Worm (Caenorhabditis elegans): ENCODE measurements around the gene lec-10.

lec-10 gene

ce11 chrV:6488849-6489248 is at the start of gene lec-10:
lec-10 (minus strand) TSS chrV:6489120.
- TF ChIP-seq hmg-1.1 (GFP tag; IDR thresholded peaks at IDR 0.05) (no peak), zip-11 (GFP tag; IDR thresholded peaks at IDR 0.05) (no peak), lim-7 (GFP tag; IDR thresholded peaks at IDR 0.05) (no peak), ces-1 (GFP tag; optimal IDR thresholded peaks at IDR 0.05) (no peak), lin-38 (GFP tag; IDR thresholded peaks at IDR 0.05) (no peak; the same call in 1 of the 2 replicates), nhr-111 (GFP tag; optimal IDR thresholded peaks at IDR 0.05) (no peak), php-3 (GFP tag; IDR thresholded peaks at IDR 0.05) (0 out of 2 replicates have a peak, but pooled peaks have one; percentile 11), zfp-2 (tag; optimal IDR thresholded peaks at IDR 0.05) (no peak), zip-2 (tag; optimal IDR thresholded peaks at IDR 0.05) (no peak), Y5F2A.4 (GFP tag; optimal IDR thresholded peaks at IDR 0.05) (no peak), lin-13 (GFP tag; optimal IDR thresholded peaks at IDR 0.05) (peak; percentile 6), F10B5.3 (tag; optimal IDR thresholded peaks at IDR 0.05) (no peak), zag-1 (tag; optimal IDR thresholded peaks at IDR 0.05) (no peak), egl-27 (tag; optimal IDR thresholded peaks at IDR 0.05) (no peak), lin-1 (GFP tag; IDR thresholded peaks at IDR 0.05) (no peak), lir-3 (tag; optimal IDR thresholded peaks at IDR 0.05) (no peak), ceh-82 (tag; optimal IDR thresholded peaks at IDR 0.05) (no peak), nhr-237 (tag; optimal IDR thresholded peaks at IDR 0.05) (no peak), duxl-1 (tag; optimal IDR thresholded peaks at IDR 0.05; ENCODE audit: poor library complexity) (peak; percentile 7), hlh-11 (tag; optimal IDR thresholded peaks at IDR 0.05) (peak; percentile 65), F44E2.7 (GFP tag; IDR thresholded peaks at IDR 0.05) (no peak), unc-39 (tag; optimal IDR thresholded peaks at IDR 0.05) (no peak), ama-1 (optimal IDR thresholded peaks at IDR 0.05) (no peak), sdz-12 (GFP tag; optimal IDR thresholded peaks at IDR 0.05) (no peak), arid-1 (GFP tag; conservative IDR thresholded peaks at IDR 0.05) (no peak), spr-1 (tag; optimal IDR thresholded peaks at IDR 0.05) (no peak), nhr-25 (tag; optimal IDR thresholded peaks at IDR 0.05; ENCODE audit: borderline replicate concordance, insufficient read depth) (no peak), mxl-2 (GFP tag; conservative IDR thresholded peaks at IDR 0.05) (no peak), daf-19 (GFP tag; conservative IDR thresholded peaks at IDR 0.05) (no peak), nhr-28 (tag; optimal IDR thresholded peaks at IDR 0.05) (peak; percentile 80), ztf-7 (tag; optimal IDR thresholded peaks at IDR 0.05) (no peak), cey-2 (tag; optimal IDR thresholded peaks at IDR 0.05; ENCODE audit: borderline replicate concordance, insufficient read depth) (no peak), ceh-62 (tag; optimal IDR thresholded peaks at IDR 0.05) (no peak), dmd-6 (GFP tag; IDR thresholded peaks at IDR 0.05) (peak; percentile 84), D1046.2 (GFP tag; IDR thresholded peaks at IDR 0.05) (no peak), Y105C5A.15 (GFP tag; IDR thresholded peaks at IDR 0.05) (no peak), ceh-20 (GFP tag; IDR thresholded peaks at IDR 0.05) (no peak), egl-43 (GFP tag; IDR thresholded peaks at IDR 0.05) (no peak), rbr-2 (tag; optimal IDR thresholded peaks at IDR 0.05) (no peak), spr-3 (GFP tag; optimal IDR thresholded peaks at IDR 0.05) (no peak), nhr-41 (GFP tag; IDR thresholded peaks at IDR 0.05) (no peak), tag-97 (GFP tag; IDR thresholded peaks at IDR 0.05) (no peak), lsy-2 (tag; optimal IDR thresholded peaks at IDR 0.05) (peak in 1 of 2 experiments; percentile 29), tra-1 (GFP tag; IDR thresholded peaks at IDR 0.05) (0 out of 2 replicates have a peak, but pooled peaks have one; percentile 40), pha-4 (GFP tag; IDR thresholded peaks at IDR 0.05) (peak; percentile 8; the same call in 1 of the 2 replicates), pha-4 (tag; optimal IDR thresholded peaks at IDR 0.05) (no peak), ceh-28 (tag; optimal IDR thresholded peaks at IDR 0.05) (no peak), nhr-48 (tag; optimal IDR thresholded peaks at IDR 0.05) (peak; percentile 50), pqm-1 (tag; optimal IDR thresholded peaks at IDR 0.05) (peak; percentile 92), dmd-9 (GFP tag; IDR thresholded peaks at IDR 0.05) (no peak), mdl-1 (tag; optimal IDR thresholded peaks at IDR 0.05) (peak in 1 of 2 experiments; percentile 17), set-16 (GFP tag; IDR thresholded peaks at IDR 0.05) (no peak)

All from whole organism, L4 larva.